Worm (Caenorhabditis elegans) whole organism, early embryonic: ENCODE measurements around the gene crn-3.

ENCODE experiments used
- B0310.2 ChIP-seq: sonication (generic microtip); optimal IDR thresholded peaks from 2 replicates; lab custom pipeline; 2016; ENCODE audit warnings: mild to moderate bottlenecking, missing genetic modification characterization, missing compliant biosample characterization
- F13C5.2 ChIP-seq: sonication (generic microtip); optimal IDR thresholded peaks from 2 replicates; lab custom pipeline; 2017; ENCODE audit warnings: mild to moderate bottlenecking, missing genetic modification characterization, inconsistent platforms, missing compliant biosample characterization
- aly-1 ChIP-seq: sonication (generic microtip); optimal IDR thresholded peaks from 2 replicates; lab custom pipeline; 2016; ENCODE audit warnings: missing genetic modification characterization, missing compliant biosample characterization
- ama-1 ChIP-seq: fragments of 150-350 bp; optimal IDR thresholded peaks from 2 replicates; lab custom pipeline; 2014
- ceh-13 ChIP-seq: fragments of 200-800 bp; sonication (Bioruptor generic); optimal IDR thresholded peaks from 2 replicates; lab custom pipeline; 2018; ENCODE audit warnings: mild to moderate bottlenecking, missing genetic modification characterization, missing compliant biosample characterization
- ceh-36 ChIP-seq: sonication (generic microtip); optimal IDR thresholded peaks from 2 replicates; lab custom pipeline; 2016; ENCODE audit warnings: missing genetic modification characterization, inconsistent platforms, missing compliant biosample characterization
- ets-7 ChIP-seq: sonication (generic microtip); optimal IDR thresholded peaks from 2 replicates; lab custom pipeline; 2016; ENCODE audit warnings: missing genotype, missing genetic modification characterization, missing compliant biosample characterization
- flt-1 ChIP-seq: fragments of 200-800 bp; sonication (Bioruptor generic); IDR thresholded peaks from 2 replicates; pipeline ENCODE4 v1.3.6; 2022; ENCODE audit warnings: missing genetic modification characterization, missing compliant biosample characterization
- hmbx-1 ChIP-seq: sonication (generic microtip); optimal IDR thresholded peaks from 2 replicates; lab custom pipeline; 2016; ENCODE audit warnings: mild to moderate bottlenecking, missing genetic modification characterization, missing compliant biosample characterization
- hmg-4 ChIP-seq: fragments of 200-800 bp; sonication (Bioruptor generic); optimal IDR thresholded peaks from 2 replicates; lab custom pipeline; 2018; ENCODE audit warnings: mild to moderate bottlenecking, missing genetic modification characterization, missing compliant biosample characterization
- hnd-1 ChIP-seq: sonication (generic microtip); optimal IDR thresholded peaks from 2 replicates; lab custom pipeline; 2016; ENCODE audit warnings: missing genetic modification characterization, missing compliant biosample characterization
- pes-1 ChIP-seq: fragments of 200-800 bp; sonication (Bioruptor generic); IDR thresholded peaks from 2 replicates; pipeline ENCODE4 v1.3.6; 2022; ENCODE audit warnings: missing genetic modification reagents, missing genetic modification characterization, missing compliant biosample characterization
- scrt-1 ChIP-seq: fragments of 200-800 bp; sonication (Bioruptor generic); IDR thresholded peaks from 2 replicates; pipeline ENCODE4 v1.3.6; 2022; ENCODE audit warnings: missing genetic modification characterization, missing compliant biosample characterization
- sea-1 ChIP-seq: fragments of 200-800 bp; sonication (Bioruptor generic); conservative IDR thresholded peaks from 2 replicates; pipeline ENCODE4 v1.3.6; 2022; ENCODE audit warnings: missing genetic modification characterization, missing compliant biosample characterization
- tbx-11 ChIP-seq: fragments of 200-800 bp; sonication (Bioruptor generic); IDR thresholded peaks from 2 replicates; pipeline ENCODE4 v1.3.6; 2022; ENCODE audit warnings: missing genetic modification characterization, missing compliant biosample characterization
- tbx-37 ChIP-seq: fragments of 200-800 bp; sonication (Bioruptor generic); conservative IDR thresholded peaks from 2 replicates; pipeline ENCODE4 v1.3.6; 2022; ENCODE audit warnings: missing genetic modification reagents, missing genetic modification characterization, missing compliant biosample characterization
- tra-4 ChIP-seq: sonication (generic microtip); optimal IDR thresholded peaks from 2 replicates; lab custom pipeline; 2017; ENCODE audit warnings: missing genetic modification characterization, missing compliant biosample characterization

Gene crn-3

DNA sequence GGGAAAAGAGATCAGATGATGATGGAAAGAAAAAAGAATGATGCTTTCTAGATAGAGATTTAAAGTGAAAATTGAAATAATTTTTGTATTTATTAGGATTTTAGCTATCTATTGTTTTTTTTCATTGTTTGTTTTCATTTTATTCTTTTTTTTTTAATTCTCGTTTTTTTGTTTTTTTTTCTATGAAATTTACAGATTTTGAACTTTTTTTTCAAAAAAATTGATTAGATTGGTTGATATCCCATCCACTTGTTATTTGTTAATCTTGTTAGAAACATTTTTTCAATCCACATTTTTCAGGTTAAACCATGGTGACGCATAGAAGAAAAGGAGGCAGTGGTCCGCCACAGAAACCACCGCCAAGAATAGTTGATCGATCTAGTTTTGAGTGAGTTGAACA, 3.8 kb upstream of the crn-3 start, which contains the start of gene algn-9:
algn-9 (plus strand) TSS at position 301 of the 400 bp plus-strand sequence.
- TF ChIP-seq hmbx-1 (tag; lab: Kevin White, UChicago): no peak
- no peak for TF ChIP-seq scrt-1 (GFP tag; lab: Robert Waterston, UW)
- TF ChIP-seq ama-1 (lab: Kevin White, UChicago): no peak
- TF ChIP-seq hmg-4 (GFP tag; lab: Kevin White, UChicago): no peak
- no peak for TF ChIP-seq hnd-1 (tag; lab: Kevin White, UChicago)
- no peak for TF ChIP-seq tra-4 (tag; lab: Kevin White, UChicago)
- TF ChIP-seq flt-1: no peak
- TF ChIP-seq sea-1 (GFP tag; lab: Robert Waterston, UW): no peak
- no peak for TF ChIP-seq ceh-36 (tag; lab: Kevin White, UChicago)
- TF ChIP-seq B0310.2 (tag; lab: Kevin White, UChicago): no peak
- no peak for TF ChIP-seq tbx-11 (GFP tag; lab: Robert Waterston, UW)
- no peak for TF ChIP-seq tbx-37 (GFP tag; lab: Robert Waterston, UW)
- no peak for TF ChIP-seq pes-1 (GFP tag; lab: Robert Waterston, UW)
- no peak for TF ChIP-seq ets-7
- no peak for TF ChIP-seq aly-1 (tag; lab: Kevin White, UChicago)
- TF ChIP-seq F13C5.2 (tag; lab: Kevin White, UChicago): no peak
- TF ChIP-seq ceh-13 (GFP tag; lab: Kevin White, UChicago): no peak

DNA sequence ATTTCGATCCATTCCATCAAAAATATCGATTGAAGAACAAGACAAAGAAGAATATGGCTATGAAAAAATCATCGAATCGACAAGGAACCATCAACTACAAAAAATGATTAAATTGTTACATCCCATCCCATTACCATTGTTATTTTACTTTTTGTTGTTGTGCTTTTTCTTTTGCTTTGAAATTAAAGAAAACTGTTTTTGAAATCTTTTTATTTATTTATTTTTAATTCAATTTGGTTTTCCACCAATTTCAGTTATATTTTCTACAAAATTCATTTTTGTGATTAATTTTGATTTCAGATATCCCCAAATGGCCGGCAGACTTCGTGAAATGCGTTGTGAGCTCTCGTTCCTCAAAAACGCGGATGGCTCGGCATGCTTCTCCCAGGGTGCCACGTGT, 4.6 kb downstream of the crn-3 start, which contains the start of gene crn-5:
crn-5 (plus strand) TSS at position 301 of the 400 bp plus-strand sequence.
- TF ChIP-seq ets-7: no peak
- no peak for TF ChIP-seq hmg-4 (GFP tag; lab: Kevin White, UChicago)
- TF ChIP-seq tra-4 (tag; lab: Kevin White, UChicago): no peak
- no peak for TF ChIP-seq aly-1 (tag; lab: Kevin White, UChicago)
- no peak for TF ChIP-seq B0310.2 (tag; lab: Kevin White, UChicago)
- TF ChIP-seq hmbx-1 (tag; lab: Kevin White, UChicago): no peak

DNA sequence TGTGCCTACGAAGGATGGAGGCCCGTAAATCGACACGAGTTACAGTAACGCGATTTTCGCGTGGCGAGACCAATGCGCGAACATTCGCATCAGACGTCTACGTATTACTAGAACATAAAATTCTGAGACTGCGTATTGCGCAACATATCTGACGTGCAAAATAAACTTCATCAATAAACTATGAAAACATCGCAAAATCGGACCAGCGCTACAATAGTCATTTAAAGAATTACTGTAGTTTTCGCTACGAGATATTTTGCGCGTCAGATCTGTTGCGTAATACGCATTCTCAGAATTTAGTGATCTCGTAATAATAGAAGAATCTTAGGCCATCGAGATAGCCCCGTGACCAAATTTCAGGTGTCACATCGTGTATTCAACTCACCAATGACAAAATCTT, 6.5 kb downstream of the crn-3 start:
- TF ChIP-seq tbx-11 (GFP tag; lab: Robert Waterston, UW) (no peak), hmg-4 (GFP tag; lab: Kevin White, UChicago) (no peak), sea-1 (GFP tag; lab: Robert Waterston, UW) (no peak), ets-7 (no peak), tbx-37 (GFP tag; lab: Robert Waterston, UW) (no peak), ceh-36 (tag; lab: Kevin White, UChicago) (no peak), F13C5.2 (tag; lab: Kevin White, UChicago) (no peak), hmbx-1 (tag; lab: Kevin White, UChicago) (no peak)

DNA sequence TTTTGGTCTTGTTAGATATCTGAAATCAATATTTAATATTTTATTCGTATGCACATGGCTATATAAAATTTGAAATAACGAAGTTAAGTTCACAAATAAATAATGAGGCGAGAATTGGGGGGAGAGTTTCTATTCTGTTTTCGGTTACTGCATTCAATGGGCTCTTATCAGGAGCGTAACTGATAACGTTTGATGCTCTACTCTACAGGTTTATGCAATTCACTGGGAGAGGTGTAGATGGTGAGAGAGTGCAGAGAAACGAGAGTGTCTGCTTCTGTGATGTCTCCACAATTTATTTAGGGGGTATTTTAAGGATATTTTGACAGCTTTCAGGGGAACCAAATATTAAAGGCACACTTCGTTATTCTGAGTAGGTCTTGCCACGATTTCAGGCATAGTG, 6.9 kb downstream of the crn-3 start, which contains the start of gene C14A4.6:
C14A4.6 (minus strand) TSS at position 19 of the 400 bp plus-strand sequence.
- TF ChIP-seq aly-1 (tag; lab: Kevin White, UChicago): no peak

DNA sequence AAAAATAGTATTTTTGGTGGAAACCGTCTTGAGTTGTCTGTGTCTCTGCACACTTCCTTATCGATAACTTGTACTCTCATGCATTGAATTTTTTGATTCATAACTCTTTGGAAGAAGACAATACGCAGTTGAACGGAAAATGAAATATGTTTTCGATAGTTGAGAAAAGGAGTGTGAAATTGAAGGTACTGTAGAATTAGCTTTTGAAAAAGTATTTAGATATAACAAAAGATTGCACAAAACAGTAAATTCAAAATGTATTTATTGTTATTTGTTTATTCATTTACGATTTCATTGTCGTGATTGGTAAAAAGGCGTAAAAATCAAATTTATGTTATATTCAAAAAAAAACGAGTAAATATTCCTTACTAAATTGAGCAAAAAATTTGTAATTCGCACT, 8.6 kb downstream of the crn-3 start, which contains the start of gene C14A4.7:
C14A4.7 (minus strand) TSS at position 101 of the 400 bp plus-strand sequence.
- TF ChIP-seq aly-1 (tag; lab: Kevin White, UChicago) (no peak), F13C5.2 (tag; lab: Kevin White, UChicago) (no peak), pes-1 (GFP tag; lab: Robert Waterston, UW) (no peak), tbx-11 (GFP tag; lab: Robert Waterston, UW) (no peak), ceh-13 (GFP tag; lab: Kevin White, UChicago) (no peak), tra-4 (tag; lab: Kevin White, UChicago) (no peak), scrt-1 (GFP tag; lab: Robert Waterston, UW) (no peak)

DNA sequence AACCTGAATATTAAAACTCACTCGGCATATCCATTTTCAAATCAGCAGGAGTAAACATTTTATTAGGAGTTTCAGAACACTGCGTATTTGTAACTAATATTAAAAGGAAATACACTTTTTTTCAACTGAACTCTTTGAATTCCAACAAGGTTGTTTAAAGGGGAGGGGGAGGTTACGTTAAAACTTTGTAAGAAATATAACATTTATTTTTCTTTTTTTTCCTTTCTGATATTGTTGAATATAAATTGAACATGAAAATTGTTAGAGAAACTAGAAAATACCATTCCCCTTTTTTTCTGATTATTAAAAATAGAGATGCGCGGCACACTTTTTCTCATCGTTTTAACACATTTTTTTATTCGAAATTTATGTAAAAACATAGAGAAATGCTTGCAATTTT, 10.2 kb downstream of the crn-3 start, which contains the start of gene C14A4.8:
C14A4.8 (minus strand) TSS at position 101 of the 400 bp plus-strand sequence.
- TF ChIP-seq ceh-36 (tag; lab: Kevin White, UChicago) (no peak), sea-1 (GFP tag; lab: Robert Waterston, UW) (no peak), tbx-11 (GFP tag; lab: Robert Waterston, UW) (no peak), hmbx-1 (tag; lab: Kevin White, UChicago) (no peak), hnd-1 (tag; lab: Kevin White, UChicago) (no peak), B0310.2 (tag; lab: Kevin White, UChicago) (no peak), pes-1 (GFP tag; lab: Robert Waterston, UW) (no peak), ceh-13 (GFP tag; lab: Kevin White, UChicago) (no peak)

DNA sequence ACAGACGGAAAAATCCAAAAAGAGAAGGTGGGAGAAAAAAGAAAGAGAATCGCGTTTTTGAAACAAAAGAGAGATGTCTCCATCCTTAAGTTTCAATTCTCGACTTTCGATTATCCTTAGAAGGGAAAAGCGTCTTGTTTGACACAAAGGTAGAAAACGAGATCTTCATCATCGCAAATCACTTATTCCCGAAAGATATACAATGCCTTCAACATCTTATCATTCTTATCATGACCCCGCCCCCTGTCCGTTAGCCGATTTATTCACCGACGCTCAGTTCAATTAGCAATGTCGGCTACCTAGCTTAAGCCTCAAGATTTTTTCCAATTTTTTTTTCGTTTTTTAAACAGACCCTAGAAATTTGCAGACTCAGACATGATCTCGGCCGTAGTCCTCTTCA, 11.1 kb downstream of the crn-3 start, which contains the start of gene C14A4.9:
C14A4.9 (plus strand) TSS at position 368 of the 400 bp plus-strand sequence.
- TF ChIP-seq ceh-13 (GFP tag; lab: Kevin White, UChicago) (no peak), hnd-1 (tag; lab: Kevin White, UChicago) (no peak), sea-1 (GFP tag; lab: Robert Waterston, UW) (no peak), hmg-4 (GFP tag; lab: Kevin White, UChicago) (no peak), ets-7 (no peak), ama-1 (lab: Kevin White, UChicago) (no peak)

DNA sequence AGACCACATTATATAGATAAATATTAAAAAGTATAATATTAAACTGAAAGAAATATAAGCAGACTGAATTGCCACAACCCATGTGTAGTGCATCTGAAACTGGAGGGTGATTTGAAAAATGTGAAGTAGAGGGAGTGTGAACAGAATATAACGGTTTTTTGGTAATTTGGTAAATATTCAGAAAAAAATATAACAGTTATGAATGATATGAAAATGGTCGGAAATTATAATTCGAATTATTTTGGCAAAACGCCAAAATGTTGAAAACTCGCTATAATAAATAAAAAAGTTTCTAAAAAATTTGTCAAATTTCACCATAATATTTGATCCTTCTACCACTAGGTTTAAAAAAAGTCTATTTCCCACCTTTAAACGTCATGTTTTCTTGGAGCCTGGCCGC, 14.3 kb downstream of the crn-3 start, which contains the start of gene srv-2:
srv-2 (minus strand) TSS at position 101 of the 400 bp plus-strand sequence.
- TF ChIP-seq tbx-11 (GFP tag; lab: Robert Waterston, UW): no peak
- no peak for TF ChIP-seq aly-1 (tag; lab: Kevin White, UChicago)
- TF ChIP-seq scrt-1 (GFP tag; lab: Robert Waterston, UW): no peak
- TF ChIP-seq tra-4 (tag; lab: Kevin White, UChicago): no peak
- TF ChIP-seq hmbx-1 (tag; lab: Kevin White, UChicago): no peak
- no peak for TF ChIP-seq F13C5.2 (tag; lab: Kevin White, UChicago)
- TF ChIP-seq ets-7: no peak
- no peak for TF ChIP-seq pes-1 (GFP tag; lab: Robert Waterston, UW)
- no peak for TF ChIP-seq tbx-37 (GFP tag; lab: Robert Waterston, UW)
- TF ChIP-seq hnd-1 (tag; lab: Kevin White, UChicago): no peak
